Fruit fly (Drosophila melanogaster): ENCODE results near the gene CG12118.

Gene CG12118

DNA sequence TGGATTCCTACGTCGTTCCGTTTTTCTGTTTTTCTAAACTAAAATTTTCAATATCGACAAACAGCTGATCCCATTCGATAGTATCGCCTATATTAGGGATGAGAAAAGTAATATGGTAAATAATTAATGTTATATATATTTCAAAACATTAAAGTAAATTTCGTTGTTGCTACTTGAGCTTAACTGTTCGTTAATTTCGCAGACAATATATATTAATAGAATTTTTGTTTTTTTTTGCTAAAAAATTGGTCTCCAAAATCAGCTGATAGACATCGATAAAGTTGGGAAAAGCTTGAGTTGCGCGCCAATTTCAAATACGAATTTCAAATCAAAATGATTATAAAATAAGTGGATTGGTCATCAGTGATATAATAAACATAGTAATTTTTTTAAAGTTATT, at the start of gene CG12118:
TSS of gene CG12118 (minus strand) at position 53 of the 400 bp plus-strand sequence.
- TF ChIP-seq Sin3A (optimal IDR thresholded peaks at IDR 0.05) (no peak), psq (optimal IDR thresholded peaks at IDR 0.05) (no peak), h (optimal IDR thresholded peaks at IDR 0.05) (no peak), Myc (optimal IDR thresholded peaks at IDR 0.05) (no peak), insv (optimal IDR thresholded peaks at IDR 0.05) (no peak), ttk (optimal IDR thresholded peaks at IDR 0.05) (no peak)

dm6 chrX:9243417-9243884, 47.2 kb upstream of the CG12118 start, which contains the start of the genes mxc and Larp7:
mxc (minus strand) TSS chrX:9243467.
Larp7 (plus strand) TSS chrX:9243817.
- no peak for TF ChIP-seq Myc (optimal IDR thresholded peaks at IDR 0.05)
- TF ChIP-seq h (optimal IDR thresholded peaks at IDR 0.05): no peak
- TF ChIP-seq psq (optimal IDR thresholded peaks at IDR 0.05): no peak
- TF ChIP-seq ttk (optimal IDR thresholded peaks at IDR 0.05): no peak
- TF ChIP-seq Sin3A (optimal IDR thresholded peaks at IDR 0.05): no peak
- TF ChIP-seq insv (optimal IDR thresholded peaks at IDR 0.05): no peak

DNA sequence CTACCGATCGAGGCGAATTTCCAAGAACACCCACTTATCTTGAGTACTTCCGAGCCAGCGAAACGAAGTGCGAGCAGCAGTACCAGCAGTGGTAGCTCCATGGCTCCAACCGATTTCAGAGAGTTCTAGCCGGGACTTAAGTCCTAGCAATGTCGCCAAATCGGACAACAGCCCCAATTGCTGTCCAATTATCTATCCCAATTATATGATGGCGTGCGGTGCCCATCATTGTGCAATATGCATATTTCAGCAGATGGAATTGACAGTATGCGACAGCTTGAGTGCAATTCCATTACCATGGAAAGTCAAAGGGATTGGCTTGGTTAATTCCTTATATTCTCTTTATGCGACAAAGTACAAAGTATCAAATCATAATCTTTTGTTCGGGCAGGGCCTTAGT, 40.3 kb upstream of the CG12118 start, which contains the start of gene Ir8a:
TSS of gene Ir8a (minus strand) at position 101 of the 400 bp plus-strand sequence.
- no peak for TF ChIP-seq h (optimal IDR thresholded peaks at IDR 0.05)
- no peak for TF ChIP-seq insv (optimal IDR thresholded peaks at IDR 0.05)
- no peak for TF ChIP-seq Sin3A (optimal IDR thresholded peaks at IDR 0.05)
- TF ChIP-seq ttk (optimal IDR thresholded peaks at IDR 0.05): no peak
- TF ChIP-seq psq (optimal IDR thresholded peaks at IDR 0.05): no peak
- no peak for TF ChIP-seq Myc (optimal IDR thresholded peaks at IDR 0.05)

DNA sequence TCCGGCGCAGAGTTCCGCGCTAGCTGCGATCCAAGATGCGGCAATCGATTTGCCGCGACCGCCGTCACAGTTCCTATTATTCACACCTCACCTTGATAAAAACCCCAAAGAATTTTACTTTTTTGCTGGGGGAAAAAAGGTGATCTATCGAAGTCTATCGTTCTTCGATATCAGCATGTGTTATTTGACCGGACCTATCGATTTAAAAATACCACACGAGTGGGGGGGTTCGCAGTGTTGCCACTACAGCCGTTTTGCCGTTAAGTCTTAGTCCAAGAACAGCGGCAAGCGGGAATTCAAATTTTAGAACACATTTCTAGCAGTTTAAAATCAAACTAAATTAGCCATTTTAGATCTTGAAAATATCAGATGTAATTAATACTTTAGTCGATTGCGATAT, 36.0 kb upstream of the CG12118 start, which contains the start of gene CG12121:
TSS of gene CG12121 (minus strand) at position 180 of the 400 bp plus-strand sequence.
- TF ChIP-seq h (optimal IDR thresholded peaks at IDR 0.05): no peak
- no peak for TF ChIP-seq ttk (optimal IDR thresholded peaks at IDR 0.05)
- no peak for TF ChIP-seq Myc (optimal IDR thresholded peaks at IDR 0.05)
- no peak for TF ChIP-seq psq (optimal IDR thresholded peaks at IDR 0.05)
- TF ChIP-seq insv (optimal IDR thresholded peaks at IDR 0.05): no peak
- no peak for TF ChIP-seq Sin3A (optimal IDR thresholded peaks at IDR 0.05)

DNA sequence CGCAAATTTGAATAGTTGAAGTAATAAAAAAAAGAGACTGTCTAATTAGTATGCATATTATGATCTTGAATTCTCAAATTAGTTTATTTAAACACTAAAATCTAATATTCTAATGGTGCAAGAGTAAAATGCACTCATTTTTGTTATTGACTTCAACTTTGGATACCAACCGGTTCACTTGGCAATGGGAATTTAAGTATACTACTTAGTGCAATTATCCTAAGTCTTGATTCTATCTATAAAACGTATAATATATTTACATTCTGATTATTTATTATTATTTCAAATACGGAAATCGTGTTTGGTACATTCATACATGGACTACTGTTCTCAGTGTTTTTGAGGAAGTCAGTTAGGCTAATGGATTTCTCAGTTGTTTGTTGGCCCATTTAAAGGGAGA, 30.6 kb upstream of the CG12118 start, which contains the start of gene Gr8a:
TSS of gene Gr8a (plus strand) at position 301 of the 400 bp plus-strand sequence.
- TF ChIP-seq ttk (optimal IDR thresholded peaks at IDR 0.05) (no peak), Sin3A (optimal IDR thresholded peaks at IDR 0.05) (no peak), Myc (optimal IDR thresholded peaks at IDR 0.05) (no peak), psq (optimal IDR thresholded peaks at IDR 0.05) (no peak), insv (optimal IDR thresholded peaks at IDR 0.05) (no peak), h (optimal IDR thresholded peaks at IDR 0.05) (no peak)

dm6 chrX:9225137-9225536, 28.9 kb upstream of the CG12118 start, which contains the start of gene CG15370:
CG15370 (plus strand) TSS chrX:9225437.
- no peak for TF ChIP-seq psq (optimal IDR thresholded peaks at IDR 0.05)
- no peak for TF ChIP-seq insv (optimal IDR thresholded peaks at IDR 0.05)
- TF ChIP-seq Sin3A (optimal IDR thresholded peaks at IDR 0.05): no peak
- TF ChIP-seq ttk (optimal IDR thresholded peaks at IDR 0.05): no peak
- TF ChIP-seq h (optimal IDR thresholded peaks at IDR 0.05): no peak
- TF ChIP-seq Myc (optimal IDR thresholded peaks at IDR 0.05): no peak

dm6 chrX:9224423-9224822, 28.2 kb upstream of the CG12118 start:
- TF ChIP-seq Myc (optimal IDR thresholded peaks at IDR 0.05) (no peak), Sin3A (optimal IDR thresholded peaks at IDR 0.05) (no peak), psq (optimal IDR thresholded peaks at IDR 0.05) (no peak), ttk (optimal IDR thresholded peaks at IDR 0.05) (no peak), h (optimal IDR thresholded peaks at IDR 0.05) (no peak), insv (optimal IDR thresholded peaks at IDR 0.05) (no peak)

DNA sequence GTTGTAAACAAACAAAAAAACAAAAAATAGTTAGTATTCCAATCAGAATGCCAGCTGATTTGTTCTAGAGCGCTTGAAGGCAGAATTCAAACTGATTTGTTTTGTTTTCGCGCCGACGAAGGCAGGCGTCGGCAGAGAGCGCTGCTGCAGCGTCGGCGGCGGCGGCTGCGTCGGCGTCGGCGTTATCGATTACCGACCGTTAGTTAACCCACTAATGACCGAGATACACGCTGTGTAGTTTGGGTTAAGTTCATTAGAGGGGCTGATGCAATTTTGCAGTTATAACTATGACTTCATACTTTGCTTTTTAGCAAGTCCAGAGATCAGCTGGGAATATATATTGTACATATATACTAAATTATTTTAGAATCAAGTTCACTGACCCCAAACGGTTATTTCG, 27.0 kb upstream of the CG12118 start, which contains the start of gene t:
TSS of gene t (minus strand) at position 76 of the 400 bp plus-strand sequence.
- no peak for TF ChIP-seq ttk (optimal IDR thresholded peaks at IDR 0.05)
- TF ChIP-seq psq (optimal IDR thresholded peaks at IDR 0.05): no peak
- TF ChIP-seq h (optimal IDR thresholded peaks at IDR 0.05): no peak
- no peak for TF ChIP-seq Sin3A (optimal IDR thresholded peaks at IDR 0.05)
- TF ChIP-seq insv (optimal IDR thresholded peaks at IDR 0.05): no peak
- TF ChIP-seq Myc (optimal IDR thresholded peaks at IDR 0.05): no peak

DNA sequence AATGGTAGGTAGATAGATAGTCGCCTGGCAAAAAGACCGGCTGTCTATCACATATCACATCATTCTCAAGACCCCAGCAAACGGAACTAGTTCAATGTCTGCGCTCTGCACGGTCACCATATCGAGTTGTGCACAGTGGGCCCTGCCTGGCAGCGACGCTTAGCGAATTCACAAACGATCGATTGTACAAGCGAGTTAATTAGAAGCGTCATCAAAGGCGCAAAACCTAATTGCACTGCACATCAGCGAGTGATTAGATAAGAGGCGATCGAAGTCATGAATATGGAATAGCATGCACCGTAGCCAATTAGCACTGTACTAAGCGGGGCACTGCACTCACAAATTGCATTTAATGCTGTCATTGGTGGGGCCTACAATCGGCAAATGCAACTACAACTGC, 24.2 kb upstream of the CG12118 start:
- no peak for TF ChIP-seq Sin3A (optimal IDR thresholded peaks at IDR 0.05)
- TF ChIP-seq ttk (optimal IDR thresholded peaks at IDR 0.05): no peak
- TF ChIP-seq h (optimal IDR thresholded peaks at IDR 0.05): no peak

dm6 chrX:9216572-9216971, 20.4 kb upstream of the CG12118 start, which contains the start of gene CG15369:
CG15369 (plus strand) TSS chrX:9216872.
- no peak for TF ChIP-seq h (optimal IDR thresholded peaks at IDR 0.05)
- TF ChIP-seq psq (optimal IDR thresholded peaks at IDR 0.05): no peak
- TF ChIP-seq ttk (optimal IDR thresholded peaks at IDR 0.05): no peak
- no peak for TF ChIP-seq Myc (optimal IDR thresholded peaks at IDR 0.05)
- TF ChIP-seq Sin3A (optimal IDR thresholded peaks at IDR 0.05): no peak
- no peak for TF ChIP-seq insv (optimal IDR thresholded peaks at IDR 0.05)

DNA sequence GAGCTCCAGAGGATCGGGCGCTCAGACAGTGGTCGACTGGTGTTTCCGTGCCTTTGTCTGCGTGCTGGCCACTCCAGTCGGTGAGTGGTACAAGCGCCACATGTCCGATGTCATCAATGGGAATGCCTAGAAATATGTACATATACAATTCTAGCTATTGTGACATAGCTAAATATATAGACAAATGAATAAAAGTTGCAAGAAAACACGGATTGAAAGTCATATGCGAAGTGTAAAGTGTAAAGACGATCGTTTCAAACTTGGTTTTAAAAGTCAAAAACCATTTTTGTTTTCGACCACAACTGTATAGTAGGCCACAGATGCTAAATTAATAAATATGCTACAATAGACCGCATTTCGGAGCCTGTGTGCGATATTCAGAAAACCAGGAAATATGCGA, 19.3 kb upstream of the CG12118 start, which contains the start of gene CG15368:
TSS of gene CG15368 (plus strand) at position 301 of the 400 bp plus-strand sequence.
- TF ChIP-seq insv (optimal IDR thresholded peaks at IDR 0.05): no peak
- TF ChIP-seq Sin3A (optimal IDR thresholded peaks at IDR 0.05): no peak
- TF ChIP-seq psq (optimal IDR thresholded peaks at IDR 0.05): no peak
- TF ChIP-seq h (optimal IDR thresholded peaks at IDR 0.05): no peak
- TF ChIP-seq Myc (optimal IDR thresholded peaks at IDR 0.05): no peak
- no peak for TF ChIP-seq ttk (optimal IDR thresholded peaks at IDR 0.05)

dm6 chrX:9214576-9214975, 18.4 kb upstream of the CG12118 start, which contains the start of gene Obp8a:
Obp8a (plus strand) TSS chrX:9214876.
- no peak for TF ChIP-seq Sin3A (optimal IDR thresholded peaks at IDR 0.05)
- TF ChIP-seq insv (optimal IDR thresholded peaks at IDR 0.05): no peak
- no peak for TF ChIP-seq Myc (optimal IDR thresholded peaks at IDR 0.05)
- no peak for TF ChIP-seq ttk (optimal IDR thresholded peaks at IDR 0.05)
- TF ChIP-seq h (optimal IDR thresholded peaks at IDR 0.05): no peak
- TF ChIP-seq psq (optimal IDR thresholded peaks at IDR 0.05): no peak
